Worm (Caenorhabditis elegans): ENCODE results near the gene R151.10.
A peak's percentile ranks its signal among the peaks of the same experiment; 100 is the strongest.

The R151.10 gene

ce11 chrIII:7189581-7190128 is 41.1 kb downstream of the R151.10 start, which contains the start of gene rps-21 (continued):
- TF ChIP-seq nhr-6 (tag; optimal IDR thresholded peaks at IDR 0.05) (peak; percentile 44), mab-5 (tag; optimal IDR thresholded peaks at IDR 0.05) (peak; percentile 46), ceh-16 (tag; optimal IDR thresholded peaks at IDR 0.05) (peak; percentile 37), lin-11 (tag; optimal IDR thresholded peaks at IDR 0.05) (peak; percentile 80), nhr-237 (tag; optimal IDR thresholded peaks at IDR 0.05) (no peak), mdl-1 (tag; optimal IDR thresholded peaks at IDR 0.05) (peak in 1 of 2 experiments; percentile 17), nhr-25 (tag; optimal IDR thresholded peaks at IDR 0.05) (peak; percentile 79)

- TF ChIP-seq fos-1 (tag; optimal IDR thresholded peaks at IDR 0.05) (peak; percentile 59), nhr-25 (tag; optimal IDR thresholded peaks at IDR 0.05) (no peak), blmp-1 (tag; optimal IDR thresholded peaks at IDR 0.05; ENCODE audit: insufficient read depth) (no peak)
Measured at ce11 chrIII:7188300-7189052, 42.3 kb downstream of the R151.10 start, which contains the start of the genes F37C12.21 and F37C12.10. Gene F37C12.21, plus strand, starts transcription at chrIII:7188357. Gene F37C12.10, minus strand, starts transcription at chrIII:7188384.

- TF ChIP-seq nhr-10 (tag; optimal IDR thresholded peaks at IDR 0.05), result no peak
- TF ChIP-seq blmp-1 (tag; optimal IDR thresholded peaks at IDR 0.05; ENCODE audit: insufficient read depth), result no peak
- no peak for TF ChIP-seq ama-1 (optimal IDR thresholded peaks at IDR 0.05)
- TF ChIP-seq nhr-77 (tag; optimal IDR thresholded peaks at IDR 0.05), result no peak
- no peak for TF ChIP-seq unc-55 (GFP tag; optimal IDR thresholded peaks at IDR 0.05)
- TF ChIP-seq unc-39 (tag; optimal IDR thresholded peaks at IDR 0.05), result no peak
- no peak for TF ChIP-seq alr-1 (tag; optimal IDR thresholded peaks at IDR 0.05)
- TF ChIP-seq crh-2 (tag; optimal IDR thresholded peaks at IDR 0.05), result no peak
- TF ChIP-seq elt-1 (tag; optimal IDR thresholded peaks at IDR 0.05), result no peak
- TF ChIP-seq ztf-4 (tag; optimal IDR thresholded peaks at IDR 0.05), result no peak
- TF ChIP-seq ZK546.5 (tag; optimal IDR thresholded peaks at IDR 0.05), result no peak
- TF ChIP-seq lin-13 (GFP tag; optimal IDR thresholded peaks at IDR 0.05), result no peak
- no peak for TF ChIP-seq ztf-11 (tag; optimal IDR thresholded peaks at IDR 0.05)
- TF ChIP-seq ceh-82 (tag; optimal IDR thresholded peaks at IDR 0.05), result no peak
- no peak for TF ChIP-seq unc-62 (GFP tag; optimal IDR thresholded peaks at IDR 0.05)
- TF ChIP-seq C34F6.9 (tag; optimal IDR thresholded peaks at IDR 0.05), result no peak
- TF ChIP-seq R02D3.7 (tag; optimal IDR thresholded peaks at IDR 0.05), result no peak
- no peak for TF ChIP-seq egl-27 (tag; optimal IDR thresholded peaks at IDR 0.05)
Measured at ce11 chrIII:7185473-7185872, 45.3 kb downstream of the R151.10 start, which contains the start of gene F37C12.14. Gene F37C12.14, minus strand, starts transcription at chrIII:7185573.

- TF ChIP-seq mab-5 (tag; optimal IDR thresholded peaks at IDR 0.05) (no peak), ztf-11 (tag; optimal IDR thresholded peaks at IDR 0.05) (no peak), F13H6.1 (tag; optimal IDR thresholded peaks at IDR 0.05) (peak; percentile 35), lin-11 (tag; optimal IDR thresholded peaks at IDR 0.05) (no peak), fos-1 (tag; optimal IDR thresholded peaks at IDR 0.05) (peak; percentile 32), alr-1 (tag; optimal IDR thresholded peaks at IDR 0.05) (no peak), sma-9 (GFP tag; optimal IDR thresholded peaks at IDR 0.05) (peak; percentile 49), sma-9 (tag; optimal IDR thresholded peaks at IDR 0.05) (no peak), zag-1 (tag; optimal IDR thresholded peaks at IDR 0.05) (no peak), lsy-2 (tag; optimal IDR thresholded peaks at IDR 0.05) (peak; percentile 29 to 82), nhr-129 (tag; optimal IDR thresholded peaks at IDR 0.05) (peak; percentile 82), elt-1 (tag; optimal IDR thresholded peaks at IDR 0.05) (no peak), ceh-16 (tag; optimal IDR thresholded peaks at IDR 0.05) (no peak), mdl-1 (tag; optimal IDR thresholded peaks at IDR 0.05) (no peak), nhr-23 (tag; optimal IDR thresholded peaks at IDR 0.05) (no peak), lin-13 (GFP tag; optimal IDR thresholded peaks at IDR 0.05) (peak; percentile 36), nhr-11 (tag; optimal IDR thresholded peaks at IDR 0.05) (no peak), elt-3 (tag; optimal IDR thresholded peaks at IDR 0.05) (no peak), lin-39 (tag; optimal IDR thresholded peaks at IDR 0.05) (no peak), nhr-237 (tag; optimal IDR thresholded peaks at IDR 0.05) (no peak), ztf-1 (GFP tag; conservative IDR thresholded peaks at IDR 0.05) (no peak), nhr-25 (tag; optimal IDR thresholded peaks at IDR 0.05) (peak; percentile 54), nhr-77 (tag; optimal IDR thresholded peaks at IDR 0.05) (no peak), unc-62 (GFP tag; optimal IDR thresholded peaks at IDR 0.05) (no peak), Y55F3AM.14 (GFP tag; optimal IDR thresholded peaks at IDR 0.05) (no peak), ceh-82 (tag; optimal IDR thresholded peaks at IDR 0.05) (no peak), unc-55 (GFP tag; optimal IDR thresholded peaks at IDR 0.05) (peak; percentile 87), nhr-21 (tag; optimal IDR thresholded peaks at IDR 0.05) (peak; percentile 32), mbf-1 (tag; optimal IDR thresholded peaks at IDR 0.05) (no peak), snpc-4 (tag; optimal IDR thresholded peaks at IDR 0.05) (no peak), ZK546.5 (tag; optimal IDR thresholded peaks at IDR 0.05) (no peak), crh-2 (tag; optimal IDR thresholded peaks at IDR 0.05) (peak; percentile 67), aly-2 (tag; optimal IDR thresholded peaks at IDR 0.05) (no peak), egl-27 (tag; optimal IDR thresholded peaks at IDR 0.05) (no peak), nhr-6 (tag; optimal IDR thresholded peaks at IDR 0.05) (no peak), gmeb-1 (tag; optimal IDR thresholded peaks at IDR 0.05) (peak; percentile 59), nhr-10 (tag; optimal IDR thresholded peaks at IDR 0.05) (no peak), C34F6.9 (tag; optimal IDR thresholded peaks at IDR 0.05) (peak; percentile 92)
Measured at ce11 chrIII:7184022-7184421, 46.7 kb downstream of the R151.10 start, which contains the start of gene yju-2. Gene yju-2, plus strand, starts transcription at chrIII:7184336.

Measured in whole organism, L2 larva.